Worm (Caenorhabditis elegans): ENCODE measurements around the gene srlf-29.

DNA sequence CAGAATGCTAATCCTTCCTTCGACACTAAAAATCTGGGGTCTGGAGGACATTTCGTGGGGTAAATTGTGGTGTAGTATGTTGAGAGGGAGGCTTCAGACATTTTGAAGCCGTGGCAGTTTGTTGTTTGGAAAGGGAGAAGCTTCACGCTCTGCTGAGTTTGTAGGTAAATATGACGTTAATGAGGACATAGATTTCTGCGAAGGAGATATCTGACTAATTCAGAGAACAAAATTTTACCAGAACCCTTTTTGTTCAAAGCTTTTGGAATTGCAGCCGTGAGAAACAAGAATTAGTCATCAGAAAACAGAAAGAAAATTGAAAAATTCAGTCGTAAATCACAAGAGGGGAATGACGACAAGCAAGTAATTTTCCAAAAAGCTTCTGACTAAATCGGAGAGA, 25.6 kb upstream of the srlf-29 start, which contains the start of gene srh-72:
- TF ChIP-seq lir-3 (tag; optimal IDR thresholded peaks at IDR 0.05) = no peak
- TF ChIP-seq nhr-77 (tag; optimal IDR thresholded peaks at IDR 0.05) = no peak
- TF ChIP-seq hlh-30 (tag; optimal IDR thresholded peaks at IDR 0.05; ENCODE audit: insufficient read depth) = no peak
- no peak for TF ChIP-seq nhr-48 (tag; optimal IDR thresholded peaks at IDR 0.05)
- no peak for TF ChIP-seq unc-62 (GFP tag; optimal IDR thresholded peaks at IDR 0.05 in 1 of 2)
- TF ChIP-seq unc-62 (tag; optimal IDR thresholded peaks at IDR 0.05) = no peak
- TF ChIP-seq mep-1 (tag; optimal IDR thresholded peaks at IDR 0.05) = no peak
- no peak for TF ChIP-seq nhr-11 (tag; optimal IDR thresholded peaks at IDR 0.05)
- TF ChIP-seq pqm-1 (tag; optimal IDR thresholded peaks at IDR 0.05) = no peak
- no peak for TF ChIP-seq fos-1 (tag; optimal IDR thresholded peaks at IDR 0.05)
- no peak for TF ChIP-seq dpl-1 (GFP tag; optimal IDR thresholded peaks at IDR 0.05)
